Fruit fly (Drosophila melanogaster) whole organism: ENCODE data around the gene CG1492.

ENCODE experiments used
- CG8478 ChIP-seq: fragments of >200 bp; optimal IDR thresholded peaks from 2 replicates; lab custom pipeline; 2018; ENCODE audit warnings: inconsistent platforms
- EcR ChIP-seq, 2 experiments: fragments of >200 bp; optimal IDR thresholded peaks; 2 replicates each; lab custom pipeline; 2017; ENCODE audit warnings: missing biosample characterization in 2 of 2, missing genetic modification characterization in 2 of 2, missing genetic modification reagents in 2 of 2
- pan ChIP-seq: fragments of >200 bp; optimal IDR thresholded peaks from 2 replicates; lab custom pipeline; 2017
- psq ChIP-seq: fragments of >200 bp; optimal IDR thresholded peaks from 2 replicates; lab custom pipeline; 2017

DNA sequence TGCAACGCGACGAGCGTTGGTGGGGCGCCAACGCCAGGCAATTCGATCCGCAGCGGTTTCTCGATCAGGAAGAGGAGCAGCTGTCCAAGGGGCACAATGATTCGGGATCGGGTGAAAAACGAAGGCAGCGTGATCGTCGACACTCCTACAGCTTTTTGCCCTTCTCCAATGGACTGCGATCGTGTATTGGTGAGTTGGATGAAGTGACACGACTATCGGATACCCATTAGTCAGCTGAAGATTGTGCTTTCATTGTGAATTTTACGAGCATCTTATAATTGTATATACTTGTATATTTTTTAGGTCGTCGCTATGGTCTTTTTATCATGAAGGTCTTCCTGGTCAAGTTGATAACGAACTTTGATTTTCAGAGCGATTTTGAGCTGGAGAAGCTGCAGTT is 22.7 kb upstream of the CG1492 start:
- no peak for TF ChIP-seq EcR (GFP tag; optimal IDR thresholded peaks at IDR 0.05; lab: Kevin White, UChicago)
- TF ChIP-seq pan (lab: Kevin White, UChicago) = no peak
- no peak for TF ChIP-seq psq (lab: Kevin White, UChicago)
- TF ChIP-seq CG8478 (lab: Kevin White, UChicago) = no peak
